Worm (Caenorhabditis elegans) whole organism, L2 larva: ENCODE measurements around the gene ccpp-6.

Experiments used
- C34F6.9 ChIP-seq: fragments of 150-350 bp; optimal IDR thresholded peaks from 2 replicates; lab custom pipeline; 2014; ENCODE audit warnings: missing biosample characterization, missing genetic modification characterization
- R02D3.7 ChIP-seq: fragments of 150-350 bp; optimal IDR thresholded peaks from 2 replicates; lab custom pipeline; 2014; ENCODE audit warnings: missing biosample characterization, missing genetic modification characterization
- Y55F3AM.14 ChIP-seq: fragments of 200-800 bp; sonication (Bioruptor generic); optimal IDR thresholded peaks from 2 replicates; lab custom pipeline; 2018; ENCODE audit warnings: mild to moderate bottlenecking, missing genetic modification characterization, missing compliant biosample characterization
- ZK546.5 ChIP-seq: sonication (generic microtip); optimal IDR thresholded peaks from 2 replicates; lab custom pipeline; 2017; ENCODE audit warnings: missing biosample characterization, missing genetic modification characterization
- aly-2 ChIP-seq: fragments of 150-350 bp; optimal IDR thresholded peaks from 2 replicates; lab custom pipeline; 2014; ENCODE audit warnings: missing biosample characterization, missing genetic modification characterization
- ama-1 ChIP-seq: fragments of 150-350 bp; optimal IDR thresholded peaks from 2 replicates; lab custom pipeline; 2018; ENCODE audit warnings: inconsistent platforms
- blmp-1 ChIP-seq: sonication (generic microtip); optimal IDR thresholded peaks from 2 replicates; lab custom pipeline; 2017; ENCODE audit warnings: missing genetic modification characterization, mild to moderate bottlenecking, missing compliant biosample characterization, antibody characterized with exemption, moderate library complexity; ENCODE audit not compliant: insufficient read depth
- ceh-16 ChIP-seq: fragments of 150-350 bp; optimal IDR thresholded peaks from 2 replicates; lab custom pipeline; 2014; ENCODE audit warnings: missing biosample characterization, missing genetic modification characterization
- ceh-82 ChIP-seq: fragments of 150-350 bp; optimal IDR thresholded peaks from 2 replicates; lab custom pipeline; 2014; ENCODE audit warnings: missing biosample characterization, missing genetic modification characterization
- crh-2 ChIP-seq: sonication (generic microtip); optimal IDR thresholded peaks from 2 replicates; lab custom pipeline; 2017; ENCODE audit warnings: missing biosample characterization, missing genetic modification characterization
- dmd-4 ChIP-seq: sonication (generic microtip); optimal IDR thresholded peaks from 2 replicates; lab custom pipeline; 2017; ENCODE audit warnings: missing biosample characterization, missing genetic modification characterization
- egl-27 ChIP-seq: sonication (generic microtip); optimal IDR thresholded peaks from 3 replicates; lab custom pipeline; 2017; ENCODE audit warnings: missing biosample characterization, missing genetic modification reagents, missing genetic modification characterization
- elt-1 ChIP-seq: fragments of 150-350 bp; optimal IDR thresholded peaks from 2 replicates; lab custom pipeline; 2014; ENCODE audit warnings: missing biosample characterization, missing genetic modification characterization
- fos-1 ChIP-seq: fragments of 150-350 bp; optimal IDR thresholded peaks from 2 replicates; lab custom pipeline; 2014; ENCODE audit warnings: missing biosample characterization, missing genetic modification characterization
- gmeb-1 ChIP-seq: fragments of 150-350 bp; optimal IDR thresholded peaks from 2 replicates; lab custom pipeline; 2014; ENCODE audit warnings: missing biosample characterization, missing genetic modification characterization
- lin-11 ChIP-seq: fragments of 150-350 bp; sonication (generic microtip); optimal IDR thresholded peaks from 2 replicates; lab custom pipeline; 2014; ENCODE audit warnings: missing biosample characterization, missing genetic modification characterization, inconsistent platforms, mixed read lengths
- lin-13 ChIP-seq: fragments of 150-350 bp; optimal IDR thresholded peaks from 2 replicates; lab custom pipeline; 2014; ENCODE audit warnings: missing biosample characterization, missing genetic modification reagents, missing genetic modification characterization
- lin-39 ChIP-seq: fragments of 150-350 bp; optimal IDR thresholded peaks from 2 replicates; lab custom pipeline; 2014; ENCODE audit warnings: missing biosample characterization, missing genetic modification reagents, missing genetic modification characterization
- mab-5 ChIP-seq: fragments of 150-350 bp; optimal IDR thresholded peaks from 2 replicates; lab custom pipeline; 2014; ENCODE audit warnings: missing biosample characterization, missing genetic modification characterization
- mbf-1 ChIP-seq: sonication (generic microtip); optimal IDR thresholded peaks from 2 replicates; lab custom pipeline; 2017; ENCODE audit warnings: missing biosample characterization, missing genetic modification characterization
- mdl-1 ChIP-seq, 2 experiments: fragments of 150-350 bp in 1 of 2; sonication (generic microtip) in 1 of 2; optimal IDR thresholded peaks; 2 replicates each; lab custom pipeline; 2017; ENCODE audit warnings: missing biosample characterization in 2 of 2, missing genetic modification characterization in 2 of 2
- nhr-11 ChIP-seq: fragments of 150-350 bp; optimal IDR thresholded peaks from 2 replicates; lab custom pipeline; 2014; ENCODE audit warnings: missing biosample characterization, missing genetic modification characterization
- nhr-129 ChIP-seq: fragments of 150-350 bp; optimal IDR thresholded peaks from 2 replicates; lab custom pipeline; 2014; ENCODE audit warnings: missing biosample characterization, missing genetic modification characterization
- nhr-21 ChIP-seq: fragments of 150-350 bp; optimal IDR thresholded peaks from 2 replicates; lab custom pipeline; 2014; ENCODE audit warnings: missing biosample characterization, missing genetic modification characterization
- nhr-23 ChIP-seq: fragments of 150-350 bp; optimal IDR thresholded peaks from 2 replicates; lab custom pipeline; 2014; ENCODE audit warnings: missing biosample characterization, missing genetic modification reagents, missing genetic modification characterization
- nhr-237 ChIP-seq: fragments of 150-350 bp; optimal IDR thresholded peaks from 2 replicates; lab custom pipeline; 2014; ENCODE audit warnings: missing biosample characterization, missing genetic modification characterization
- nhr-25 ChIP-seq: fragments of 150-350 bp; sonication (generic microtip); optimal IDR thresholded peaks from 3 replicates; lab custom pipeline; 2014; ENCODE audit warnings: missing biosample characterization, missing genetic modification characterization
- nhr-6 ChIP-seq: fragments of 150-350 bp; optimal IDR thresholded peaks from 2 replicates; lab custom pipeline; 2014; ENCODE audit warnings: missing biosample characterization, missing genetic modification characterization
- nhr-77 ChIP-seq: fragments of 150-350 bp; optimal IDR thresholded peaks from 2 replicates; lab custom pipeline; 2014; ENCODE audit warnings: missing biosample characterization, missing genetic modification characterization
- sem-4 ChIP-seq: fragments of 150-350 bp; optimal IDR thresholded peaks from 2 replicates; lab custom pipeline; 2014; ENCODE audit warnings: missing biosample characterization, missing genetic modification reagents, missing genetic modification characterization
- skn-1 ChIP-seq: sonication (generic microtip); optimal IDR thresholded peaks from 2 replicates; lab custom pipeline; 2017; ENCODE audit warnings: missing biosample characterization, missing genetic modification characterization
- sma-3 ChIP-seq: sonication (generic microtip); optimal IDR thresholded peaks from 2 replicates; lab custom pipeline; 2016; ENCODE audit warnings: missing genetic modification reagents, missing genetic modification characterization, missing compliant biosample characterization
- sma-9 ChIP-seq, 2 experiments: fragments of 150-350 bp in 1 of 2; sonication (generic microtip) in 1 of 2; optimal IDR thresholded peaks; 2 replicates each; lab custom pipeline; 2014 to 2016; ENCODE audit warnings: missing genetic modification characterization in 2 of 2, mild to moderate bottlenecking in 1 of 2, missing biosample characterization in 1 of 2, missing compliant biosample characterization in 1 of 2, missing genetic modification reagents in 1 of 2, moderate library complexity in 1 of 2
- snpc-4 ChIP-seq: fragments of 150-350 bp; optimal IDR thresholded peaks from 2 replicates; lab custom pipeline; 2014; ENCODE audit warnings: missing biosample characterization, missing genetic modification characterization
- unc-39 ChIP-seq: fragments of 150-350 bp; optimal IDR thresholded peaks from 2 replicates; lab custom pipeline; 2014; ENCODE audit warnings: missing biosample characterization, missing genetic modification characterization
- unc-55 ChIP-seq: fragments of 150-350 bp; sonication (generic microtip); optimal IDR thresholded peaks from 3 replicates; lab custom pipeline; 2014; ENCODE audit warnings: missing biosample characterization, missing genetic modification reagents, missing genetic modification characterization
- unc-62 ChIP-seq: fragments of 150-350 bp; optimal IDR thresholded peaks from 2 replicates; lab custom pipeline; 2014; ENCODE audit warnings: missing biosample characterization, missing genetic modification reagents, missing genetic modification characterization
- zag-1 ChIP-seq: fragments of 150-350 bp; optimal IDR thresholded peaks from 2 replicates; lab custom pipeline; 2014; ENCODE audit warnings: missing biosample characterization, missing genetic modification characterization
- ztf-1 ChIP-seq: fragments of 200-800 bp; sonication (Bioruptor generic); conservative IDR thresholded peaks from 2 replicates; pipeline ENCODE4 v1.3.6; 2022; ENCODE audit warnings: missing genetic modification characterization, missing compliant biosample characterization
- ztf-11 ChIP-seq: sonication (generic microtip); optimal IDR thresholded peaks from 2 replicates; lab custom pipeline; 2017; ENCODE audit warnings: missing biosample characterization, missing genetic modification characterization
- ztf-4 ChIP-seq: fragments of 150-350 bp; optimal IDR thresholded peaks from 2 replicates; lab custom pipeline; 2014; ENCODE audit warnings: missing biosample characterization, missing genetic modification characterization

The ccpp-6 gene

ce11 chrII:5389831-5390323 lies 2.8 kb upstream of the ccpp-6 start, which contains the start of gene ndx-6 (continued):
- no peak for TF ChIP-seq aly-2
- peak; percentile 36 for TF ChIP-seq egl-27
- TF ChIP-seq R02D3.7 (tag; lab: Kevin White, UChicago) = peak; percentile 40
- TF ChIP-seq nhr-25 (tag; lab: Kevin White, UChicago) = peak; percentile 85
- TF ChIP-seq sma-3 (GFP tag; lab: Kevin White, UChicago) = peak; percentile 88
- no peak for TF ChIP-seq unc-39 (tag; lab: Kevin White, UChicago)
- peak; percentile 68 for TF ChIP-seq ceh-16 (tag; lab: Kevin White, UChicago)
- peak; percentile 87 for TF ChIP-seq sma-9 (GFP tag; optimal IDR thresholded peaks at IDR 0.05; lab: Kevin White, UChicago)
- TF ChIP-seq sma-9 (tag; optimal IDR thresholded peaks at IDR 0.05; lab: Kevin White, UChicago) = no peak
- TF ChIP-seq mab-5 (tag; lab: Kevin White, UChicago) = peak; percentile 84

- no peak for TF ChIP-seq elt-1 (tag; lab: Kevin White, UChicago)
- TF ChIP-seq nhr-237 (tag; lab: Kevin White, UChicago) = no peak
- TF ChIP-seq nhr-129 = no peak
- no peak for TF ChIP-seq gmeb-1 (tag; lab: Kevin White, UChicago)
- no peak for TF ChIP-seq C34F6.9 (tag; lab: Kevin White, UChicago)
- no peak for TF ChIP-seq sma-9 (GFP tag; optimal IDR thresholded peaks at IDR 0.05; lab: Kevin White, UChicago)
- TF ChIP-seq sma-9 (tag; optimal IDR thresholded peaks at IDR 0.05; lab: Kevin White, UChicago) = no peak
- TF ChIP-seq ztf-4 (tag; lab: Kevin White, UChicago) = no peak
- no peak for TF ChIP-seq fos-1
- no peak for TF ChIP-seq sma-3 (GFP tag; lab: Kevin White, UChicago)
- no peak for TF ChIP-seq nhr-11 (tag; lab: Kevin White, UChicago)
- no peak for TF ChIP-seq sem-4 (tag; lab: Kevin White, UChicago)
- no peak for TF ChIP-seq unc-62 (GFP tag; lab: Kevin White, UChicago)
- TF ChIP-seq ztf-1 (GFP tag; lab: Robert Waterston, UW) = no peak
- no peak for TF ChIP-seq lin-39 (tag; lab: Kevin White, UChicago)
- no peak for TF ChIP-seq ama-1 (lab: Kevin White, UChicago)
- TF ChIP-seq nhr-25 (tag; lab: Kevin White, UChicago) = no peak
- no peak for TF ChIP-seq nhr-23 (tag; lab: Kevin White, UChicago)
Measured at ce11 chrII:5388786-5389421, 1.8 kb upstream of the ccpp-6 start, which contains the start of gene rsp-4. Gene rsp-4 (minus strand): TSS chrII:5388836.

ce11 chrII:5384282-5384681 lies 2.8 kb downstream of the ccpp-6 start:
- TF ChIP-seq nhr-23 (tag; lab: Kevin White, UChicago) (no peak), nhr-11 (tag; lab: Kevin White, UChicago) (no peak), ztf-4 (tag; lab: Kevin White, UChicago) (no peak), sem-4 (tag; lab: Kevin White, UChicago) (no peak), unc-55 (GFP tag; lab: Kevin White, UChicago) (no peak), nhr-77 (tag; lab: Kevin White, UChicago) (no peak), mbf-1 (tag; lab: Kevin White, UChicago) (no peak), nhr-237 (tag; lab: Kevin White, UChicago) (no peak), nhr-21 (tag; lab: Kevin White, UChicago) (no peak), crh-2 (tag; lab: Kevin White, UChicago) (no peak), ZK546.5 (tag; lab: Kevin White, UChicago) (no peak), dmd-4 (tag; lab: Kevin White, UChicago) (no peak), unc-39 (tag; lab: Kevin White, UChicago) (no peak)

ce11 chrII:5379614-5380077 lies 7.5 kb downstream of the ccpp-6 start, which contains the start of gene pkc-3:
Gene pkc-3 (plus strand): TSS chrII:5380027.
- TF ChIP-seq Y55F3AM.14 (GFP tag; lab: Kevin White, UChicago) = no peak
- no peak for TF ChIP-seq zag-1 (tag; lab: Kevin White, UChicago)
- TF ChIP-seq mdl-1 (tag; optimal IDR thresholded peaks at IDR 0.05; lab: Kevin White, UChicago) = no peak
- no peak for TF ChIP-seq aly-2
- no peak for TF ChIP-seq ztf-11 (tag; lab: Kevin White, UChicago)
- no peak for TF ChIP-seq dmd-4 (tag; lab: Kevin White, UChicago)
- peak; percentile 5 for TF ChIP-seq sem-4 (tag; lab: Kevin White, UChicago)
- peak; percentile 51 for TF ChIP-seq lin-13 (GFP tag; lab: Kevin White, UChicago)
- TF ChIP-seq unc-62 (GFP tag; lab: Kevin White, UChicago) = no peak
- TF ChIP-seq nhr-25 (tag; lab: Kevin White, UChicago) = peak; percentile 86
- TF ChIP-seq snpc-4 (tag; lab: Kevin White, UChicago) = no peak
- TF ChIP-seq skn-1 (tag; lab: Kevin White, UChicago) = no peak
- peak; percentile 50 for TF ChIP-seq blmp-1 (tag; lab: Kevin White, UChicago)
- no peak for TF ChIP-seq elt-1 (tag; lab: Kevin White, UChicago)
- no peak for TF ChIP-seq ztf-1 (GFP tag; lab: Robert Waterston, UW)
- TF ChIP-seq nhr-77 (tag; lab: Kevin White, UChicago) = no peak
- no peak for TF ChIP-seq R02D3.7 (tag; lab: Kevin White, UChicago)
- peak; percentile 78 for TF ChIP-seq nhr-129
- no peak for TF ChIP-seq unc-39 (tag; lab: Kevin White, UChicago)
- TF ChIP-seq lin-11 (tag; lab: Kevin White, UChicago) = no peak
- no peak for TF ChIP-seq mbf-1 (tag; lab: Kevin White, UChicago)
- no peak for TF ChIP-seq nhr-23 (tag; lab: Kevin White, UChicago)
- TF ChIP-seq ceh-82 (tag; lab: Kevin White, UChicago) = no peak
- no peak for TF ChIP-seq nhr-11 (tag; lab: Kevin White, UChicago)
- peak; percentile 60 for TF ChIP-seq gmeb-1 (tag; lab: Kevin White, UChicago)
- TF ChIP-seq nhr-6 (tag; lab: Kevin White, UChicago) = no peak
- peak; percentile 17 for TF ChIP-seq C34F6.9 (tag; lab: Kevin White, UChicago)
- TF ChIP-seq sma-9 (GFP tag; optimal IDR thresholded peaks at IDR 0.05; lab: Kevin White, UChicago) = peak; percentile 61
- no peak for TF ChIP-seq sma-9 (tag; optimal IDR thresholded peaks at IDR 0.05; lab: Kevin White, UChicago)
- peak; percentile 21 for TF ChIP-seq unc-55 (GFP tag; lab: Kevin White, UChicago)
- TF ChIP-seq mab-5 (tag; lab: Kevin White, UChicago) = no peak
